Worm (Caenorhabditis elegans) whole organism, young adult: Measurements from ENCODE around the gene F35H10.5.

Experiments used
- B0035.1 ChIP-seq: sonication (generic microtip); optimal IDR thresholded peaks from 2 replicates; lab custom pipeline; 2016; ENCODE audit warnings: missing genetic modification characterization, mild to moderate bottlenecking, missing compliant biosample characterization, missing genotype, missing genetic modification reagents
- B0261.1 ChIP-seq: sonication (generic microtip); optimal IDR thresholded peaks from 2 replicates; lab custom pipeline; 2016; ENCODE audit warnings: mild to moderate bottlenecking, missing genetic modification characterization, moderate library complexity, missing compliant biosample characterization
- C06A6.2 ChIP-seq: fragments of 200-800 bp; sonication (Bioruptor generic); conservative IDR thresholded peaks from 2 replicates; pipeline ENCODE4 v1.3.6; 2022; ENCODE audit warnings: missing genetic modification characterization, missing compliant biosample characterization
- D2030.7 ChIP-seq: fragments of 200-800 bp; sonication (Bioruptor generic); IDR thresholded peaks from 2 replicates; pipeline ENCODE4 v1.3.6; 2022; ENCODE audit warnings: missing genetic modification reagents, missing genetic modification characterization, missing compliant biosample characterization
- F22D6.2 ChIP-seq: sonication (generic microtip); optimal IDR thresholded peaks from 2 replicates; lab custom pipeline; 2016; ENCODE audit warnings: mild to moderate bottlenecking, missing genetic modification characterization, missing compliant biosample characterization
- F57A8.1 ChIP-seq: fragments of 200-800 bp; sonication (Bioruptor generic); optimal IDR thresholded peaks from 2 replicates; lab custom pipeline; 2018; ENCODE audit warnings: mild to moderate bottlenecking, missing genetic modification characterization, moderate library complexity, missing compliant biosample characterization
- Y56A3A.18 ChIP-seq: fragments of 200-800 bp; sonication (Bioruptor generic); IDR thresholded peaks from 2 replicates; pipeline ENCODE4 v1.3.6; 2022; ENCODE audit warnings: missing genetic modification reagents, missing genetic modification characterization, missing compliant biosample characterization
- Y79H2A.3 ChIP-seq: fragments of 200-800 bp; sonication (Bioruptor generic); conservative IDR thresholded peaks from 2 replicates; pipeline ENCODE4 v1.3.6; 2022; ENCODE audit warnings: missing genetic modification reagents, missing genetic modification characterization, missing compliant biosample characterization
- akir-1 ChIP-seq: fragments of 200-800 bp; sonication (Bioruptor generic); optimal IDR thresholded peaks from 2 replicates; lab custom pipeline; 2018; ENCODE audit warnings: mild to moderate bottlenecking, missing genetic modification characterization, moderate library complexity, missing compliant biosample characterization
- attf-6 ChIP-seq: fragments of 200-800 bp; sonication (Bioruptor generic); IDR thresholded peaks from 2 replicates; pipeline ENCODE4 v1.3.6; 2022; ENCODE audit warnings: missing genetic modification reagents, missing genetic modification characterization, missing compliant biosample characterization
- bed-1 ChIP-seq: fragments of 200-800 bp; sonication (Bioruptor generic); IDR thresholded peaks from 2 replicates; pipeline ENCODE4 v1.3.6; 2022; ENCODE audit warnings: missing genetic modification reagents, missing genetic modification characterization, missing compliant biosample characterization
- bed-2 ChIP-seq: fragments of 200-800 bp; sonication (Bioruptor generic); IDR thresholded peaks from 2 replicates; pipeline ENCODE4 v1.3.6; 2022; ENCODE audit warnings: missing genetic modification reagents, missing genetic modification characterization, missing compliant biosample characterization
- ccch-3 ChIP-seq: fragments of 200-800 bp; sonication (Bioruptor generic); optimal IDR thresholded peaks from 2 replicates; lab custom pipeline; 2018; ENCODE audit warnings: mild to moderate bottlenecking, missing genetic modification characterization, missing compliant biosample characterization
- cebp-1 ChIP-seq, 2 experiments: fragments of 200-800 bp in 1 of 2; sonication (Bioruptor generic) in 1 of 2; sonication (generic microtip) in 1 of 2; IDR thresholded peaks in 1 of 2; optimal IDR thresholded peaks in 1 of 2; 2 replicates each; pipeline versions ENCODE4 v1.3.6 to Lab custom; 2017 to 2022; ENCODE audit warnings: missing compliant biosample characterization in 2 of 2, missing genetic modification characterization in 2 of 2, mild to moderate bottlenecking in 1 of 2, missing genetic modification reagents in 1 of 2, moderate library complexity in 1 of 2
- ceh-27 ChIP-seq: fragments of 200-800 bp; sonication (Bioruptor generic); optimal IDR thresholded peaks from 2 replicates; lab custom pipeline; 2018; ENCODE audit warnings: mild to moderate bottlenecking, missing genetic modification characterization, moderate library complexity, missing compliant biosample characterization
- ceh-40 ChIP-seq: fragments of 200-800 bp; sonication (Bioruptor generic); IDR thresholded peaks from 2 replicates; pipeline ENCODE4 v1.3.6; 2022; ENCODE audit warnings: missing genetic modification characterization, missing compliant biosample characterization
- chd-7 ChIP-seq: sonication (generic microtip); optimal IDR thresholded peaks from 2 replicates; lab custom pipeline; 2016; ENCODE audit warnings: mild to moderate bottlenecking, missing genetic modification characterization, moderate library complexity, missing compliant biosample characterization
- die-1 ChIP-seq: sonication (generic microtip); optimal IDR thresholded peaks from 2 replicates; lab custom pipeline; 2016; ENCODE audit warnings: missing genotype, mild to moderate bottlenecking, missing genetic modification characterization, missing compliant biosample characterization
- dpff-1 ChIP-seq: sonication (generic microtip); optimal IDR thresholded peaks from 2 replicates; lab custom pipeline; 2017; ENCODE audit warnings: mild to moderate bottlenecking, missing genetic modification characterization, missing compliant biosample characterization
- efl-1 ChIP-seq: fragments of 150-350 bp; optimal IDR thresholded peaks from 2 replicates; lab custom pipeline; 2014; ENCODE audit warnings: missing biosample characterization, missing genetic modification reagents, missing genetic modification characterization
- egl-18 ChIP-seq: fragments of 200-800 bp; sonication (Bioruptor generic); IDR thresholded peaks from 2 replicates; pipeline ENCODE4 v1.3.6; 2022; ENCODE audit warnings: missing genetic modification reagents, missing genetic modification characterization, missing compliant biosample characterization
- egrh-3 ChIP-seq: fragments of 200-800 bp; sonication (Bioruptor generic); IDR thresholded peaks from 2 replicates; pipeline ENCODE4 v1.3.6; 2022; ENCODE audit warnings: missing genetic modification reagents, missing genetic modification characterization, missing compliant biosample characterization
- him-1 ChIP-seq: sonication (generic microtip); optimal IDR thresholded peaks from 2 replicates; lab custom pipeline; 2016; ENCODE audit warnings: missing genotype, missing genetic modification reagents, missing genetic modification characterization, missing compliant biosample characterization
- hlh-12 ChIP-seq: sonication (generic microtip); optimal IDR thresholded peaks from 2 replicates; lab custom pipeline; 2016; ENCODE audit warnings: missing genetic modification characterization, missing compliant biosample characterization
- hmg-20 ChIP-seq: fragments of 200-800 bp; sonication (Bioruptor generic); IDR thresholded peaks from 2 replicates; pipeline ENCODE4 v1.3.6; 2022; ENCODE audit warnings: missing genetic modification reagents, missing genetic modification characterization, missing compliant biosample characterization
- lin-40 ChIP-seq: sonication (generic microtip); optimal IDR thresholded peaks from 2 replicates; lab custom pipeline; 2016; ENCODE audit warnings: missing genetic modification characterization, mild to moderate bottlenecking, missing compliant biosample characterization, missing genotype, missing genetic modification reagents
- lir-1 ChIP-seq: fragments of 200-800 bp; sonication (Bioruptor generic); conservative IDR thresholded peaks from 2 replicates; pipeline ENCODE4 v1.3.6; 2022; ENCODE audit warnings: missing genetic modification reagents, missing genetic modification characterization, missing compliant biosample characterization
- lsl-1 ChIP-seq: fragments of 200-800 bp; sonication (Bioruptor generic); optimal IDR thresholded peaks from 2 replicates; lab custom pipeline; 2018; ENCODE audit warnings: mild to moderate bottlenecking, missing genetic modification characterization, moderate library complexity, missing compliant biosample characterization
- lsy-27 ChIP-seq: sonication (generic microtip); optimal IDR thresholded peaks from 2 replicates; lab custom pipeline; 2017; ENCODE audit warnings: missing genetic modification characterization, mild to moderate bottlenecking, missing compliant biosample characterization, antibody characterized with exemption, missing genotype, borderline replicate concordance; ENCODE audit not compliant: insufficient read depth
- madf-3 ChIP-seq: fragments of 200-800 bp; sonication (Bioruptor generic); IDR thresholded peaks from 2 replicates; pipeline ENCODE4 v1.3.6; 2022; ENCODE audit warnings: missing genetic modification reagents, missing genetic modification characterization, missing compliant biosample characterization
- nfya-1 ChIP-seq: sonication (generic microtip); optimal IDR thresholded peaks from 2 replicates; lab custom pipeline; 2017; ENCODE audit warnings: antibody characterized with exemption, missing compliant biosample characterization, missing genetic modification characterization, borderline replicate concordance; ENCODE audit not compliant: insufficient read depth
- nhr-120 ChIP-seq: fragments of 200-800 bp; sonication (Bioruptor generic); IDR thresholded peaks from 2 replicates; pipeline ENCODE4 v1.3.6; 2022; ENCODE audit warnings: missing genetic modification characterization, missing compliant biosample characterization
- nhr-27 ChIP-seq: fragments of 200-800 bp; sonication (Bioruptor generic); optimal IDR thresholded peaks from 2 replicates; lab custom pipeline; 2018; ENCODE audit warnings: mild to moderate bottlenecking, missing genetic modification characterization, moderate library complexity, missing compliant biosample characterization
- nhr-80 ChIP-seq: sonication (generic microtip); optimal IDR thresholded peaks from 2 replicates; lab custom pipeline; 2016; ENCODE audit warnings: missing genetic modification characterization, missing compliant biosample characterization
- nhr-90 ChIP-seq: sonication (generic microtip); optimal IDR thresholded peaks from 2 replicates; lab custom pipeline; 2016; ENCODE audit warnings: missing genotype, mild to moderate bottlenecking, missing genetic modification characterization, missing compliant biosample characterization
- rec-8 ChIP-seq, 2 experiments: sonication (generic microtip); optimal IDR thresholded peaks; 2 replicates each; lab custom pipeline; 2016; ENCODE audit warnings: mild to moderate bottlenecking in 2 of 2, missing genetic modification characterization in 2 of 2, missing genetic modification reagents in 2 of 2, missing genotype in 2 of 2, missing biosample characterization in 1 of 2, missing compliant biosample characterization in 1 of 2, moderate library complexity in 1 of 2
- repo-1 ChIP-seq: sonication (generic microtip); optimal IDR thresholded peaks from 2 replicates; lab custom pipeline; 2017; ENCODE audit warnings: mild to moderate bottlenecking, missing genetic modification characterization, missing compliant biosample characterization
- snpc-1.1 ChIP-seq: sonication (generic microtip); optimal IDR thresholded peaks from 2 replicates; lab custom pipeline; 2017; ENCODE audit warnings: missing genetic modification characterization, mild to moderate bottlenecking, missing compliant biosample characterization, antibody characterized with exemption, moderate library complexity, missing genotype, missing genetic modification reagents; ENCODE audit not compliant: insufficient read depth
- snpc-3.4 ChIP-seq: sonication (generic microtip); optimal IDR thresholded peaks from 2 replicates; lab custom pipeline; 2017; ENCODE audit warnings: missing genetic modification characterization, mild to moderate bottlenecking, missing compliant biosample characterization, antibody characterized with exemption, moderate library complexity, missing genotype, missing genetic modification reagents
- somi-1 ChIP-seq: fragments of 200-800 bp; sonication (Bioruptor generic); optimal IDR thresholded peaks from 2 replicates; lab custom pipeline; 2018; ENCODE audit warnings: mild to moderate bottlenecking, missing genetic modification characterization, missing compliant biosample characterization
- sptf-2 ChIP-seq: fragments of 200-800 bp; sonication (Bioruptor generic); optimal IDR thresholded peaks from 2 replicates; lab custom pipeline; 2018; ENCODE audit warnings: mild to moderate bottlenecking, missing genetic modification characterization, missing compliant biosample characterization
- tlf-1 ChIP-seq: fragments of 200-800 bp; sonication (Bioruptor generic); optimal IDR thresholded peaks from 2 replicates; lab custom pipeline; 2018; ENCODE audit warnings: mild to moderate bottlenecking, missing genetic modification characterization, missing compliant biosample characterization
- ztf-26 ChIP-seq: sonication (generic microtip); optimal IDR thresholded peaks from 2 replicates; lab custom pipeline; 2017; ENCODE audit warnings: missing genetic modification characterization, missing compliant biosample characterization

The F35H10.5 gene

ce11 chrIV:8266024-8266949, 34.3 kb upstream of the F35H10.5 start (continued):
- no peak for TF ChIP-seq C06A6.2
- TF ChIP-seq somi-1 = no peak
- no peak for TF ChIP-seq egl-18
- TF ChIP-seq snpc-3.4 (tag; lab: Kevin White, UChicago) = no peak
- TF ChIP-seq him-1 (tag; lab: Kevin White, UChicago) = no peak
- TF ChIP-seq snpc-1.1 (tag; lab: Kevin White, UChicago) = no peak
- TF ChIP-seq B0035.1 = no peak
- TF ChIP-seq repo-1 (tag; lab: Kevin White, UChicago) = peak; percentile 90
- TF ChIP-seq sptf-2 (GFP tag; lab: Kevin White, UChicago) = no peak
- no peak for TF ChIP-seq D2030.7 (GFP tag; lab: Robert Waterston, UW)
- TF ChIP-seq ceh-27 (GFP tag; lab: Kevin White, UChicago) = no peak
- no peak for TF ChIP-seq ztf-26 (tag; lab: Kevin White, UChicago)
- peak; percentile 36 for TF ChIP-seq tlf-1 (GFP tag; lab: Kevin White, UChicago)
- TF ChIP-seq ceh-40 (GFP tag; lab: Robert Waterston, UW) = 0 out of 2 replicates have a peak, but pooled peaks have one; percentile 65
- TF ChIP-seq nhr-120 (GFP tag; lab: Robert Waterston, UW) = no peak
- peak; percentile 72; the same call in 1 of the 2 replicates for TF ChIP-seq madf-3
- TF ChIP-seq ccch-3 (GFP tag; lab: Kevin White, UChicago) = no peak
- no peak for TF ChIP-seq hlh-12
- no peak for TF ChIP-seq B0261.1 (tag; lab: Kevin White, UChicago)
- TF ChIP-seq efl-1 = no peak
- peak; percentile 26 for TF ChIP-seq chd-7
- no peak for TF ChIP-seq rec-8 (tag; optimal IDR thresholded peaks at IDR 0.05; lab: Kevin White, UChicago)
- TF ChIP-seq F22D6.2 (tag; lab: Kevin White, UChicago) = no peak
- peak; percentile 21; the same call in 1 of the 2 replicates for TF ChIP-seq cebp-1 (GFP tag; IDR thresholded peaks at IDR 0.05; lab: Robert Waterston, UW)
- peak; percentile 67 for TF ChIP-seq cebp-1 (tag; optimal IDR thresholded peaks at IDR 0.05; lab: Kevin White, UChicago)
- TF ChIP-seq hmg-20 (GFP tag; lab: Robert Waterston, UW) = 0 out of 2 replicates have a peak, but pooled peaks have one; percentile 15
- 0 out of 2 replicates have a peak, but pooled peaks have one; percentile 43 for TF ChIP-seq attf-6 (GFP tag; lab: Robert Waterston, UW)
- no peak for TF ChIP-seq dpff-1 (tag; lab: Kevin White, UChicago)
- TF ChIP-seq bed-1 (GFP tag; lab: Robert Waterston, UW) = no peak
- TF ChIP-seq egrh-3 (GFP tag; lab: Robert Waterston, UW) = peak; percentile 61; the same call in 1 of the 2 replicates
- no peak for TF ChIP-seq Y79H2A.3 (GFP tag; lab: Robert Waterston, UW)
- no peak for TF ChIP-seq nfya-1 (tag; lab: Kevin White, UChicago)
- no peak for TF ChIP-seq die-1 (tag; lab: Kevin White, UChicago)
- TF ChIP-seq lsl-1 (GFP tag; lab: Kevin White, UChicago) = no peak
- TF ChIP-seq, all 124 proteins: peak for 36

ce11 chrIV:8268024-8268423, 32.5 kb upstream of the F35H10.5 start, which contains the start of the genes K07H8.5 and K07H8.8:
TSS of gene K07H8.5 (plus strand) at chrIV:8268324.
TSS of gene K07H8.8 (minus strand) at chrIV:8268412.
- no peak for TF ChIP-seq F22D6.2 (tag; lab: Kevin White, UChicago)
- no peak for TF ChIP-seq nhr-27 (tag; lab: Kevin White, UChicago)
- no peak for TF ChIP-seq B0035.1
- TF ChIP-seq akir-1 (GFP tag; lab: Kevin White, UChicago) = no peak
- no peak for TF ChIP-seq madf-3
- no peak for TF ChIP-seq F57A8.1 (GFP tag; lab: Kevin White, UChicago)
- TF ChIP-seq Y56A3A.18 (GFP tag; lab: Robert Waterston, UW) = no peak
- no peak for TF ChIP-seq cebp-1 (GFP tag; IDR thresholded peaks at IDR 0.05; lab: Robert Waterston, UW)
- TF ChIP-seq cebp-1 (tag; optimal IDR thresholded peaks at IDR 0.05; lab: Kevin White, UChicago) = no peak
- no peak for TF ChIP-seq him-1 (tag; lab: Kevin White, UChicago)
- TF ChIP-seq lir-1 (GFP tag; lab: Robert Waterston, UW) = no peak
- no peak for TF ChIP-seq lin-40
- TF ChIP-seq snpc-1.1 (tag; lab: Kevin White, UChicago) = no peak
- no peak for TF ChIP-seq nfya-1 (tag; lab: Kevin White, UChicago)
- TF ChIP-seq nhr-90 (tag; lab: Kevin White, UChicago) = no peak
- TF ChIP-seq nhr-80 (tag; lab: Kevin White, UChicago) = no peak
- no peak for TF ChIP-seq lsy-27 (tag; lab: Kevin White, UChicago)
- no peak for TF ChIP-seq bed-2 (GFP tag; lab: Robert Waterston, UW)
